Fruit fly (Drosophila melanogaster) whole organism, embryonic: Measurements from ENCODE around the gene wdb.

Source experiments
- Atf6 ChIP-seq: fragments of 200-800 bp; sonication (Bioruptor generic); IDR thresholded peaks from 2 replicates; pipeline ENCODE4 v1.3.6; 2022; ENCODE audit warnings: missing biosample characterization, missing genetic modification characterization
- Blimp-1 ChIP-seq: fragments of 200-800 bp; sonication (Bioruptor generic); optimal IDR thresholded peaks from 3 replicates; lab custom pipeline; 2018; ENCODE audit warnings: missing biosample characterization, missing genetic modification characterization, mild to moderate bottlenecking, moderate library complexity, missing genetic modification reagents
- CG10267 ChIP-seq: fragments of 200-800 bp; sonication (Bioruptor generic); optimal IDR thresholded peaks from 2 replicates; lab custom pipeline; 2018; ENCODE audit warnings: missing biosample characterization, mild to moderate bottlenecking, missing genetic modification characterization, moderate library complexity
- CG11456 ChIP-seq: fragments of 200-800 bp; sonication (Bioruptor generic); IDR thresholded peaks from 3 replicates; pipeline ENCODE4 v1.3.6; 2022; ENCODE audit warnings: missing biosample characterization, missing genetic modification characterization
- CG13296 ChIP-seq: fragments of 200-800 bp; sonication (Bioruptor generic); optimal IDR thresholded peaks from 3 replicates; lab custom pipeline; 2018; ENCODE audit warnings: missing biosample characterization, mild to moderate bottlenecking, missing genetic modification characterization
- CG16815 ChIP-seq: fragments of 200-800 bp; sonication (Bioruptor generic); optimal IDR thresholded peaks from 3 replicates; lab custom pipeline; 2017; ENCODE audit warnings: missing biosample characterization, mild to moderate bottlenecking, missing genetic modification characterization
- CG17829 ChIP-seq: fragments of 200-800 bp; optimal IDR thresholded peaks from 2 replicates; lab custom pipeline; 2019; ENCODE audit warnings: missing biosample characterization, mild to moderate bottlenecking, missing genetic modification characterization, moderate library complexity
- CG2120 ChIP-seq: fragments of 200-800 bp; sonication (Bioruptor generic); optimal IDR thresholded peaks from 3 replicates; lab custom pipeline; 2016; ENCODE audit warnings: missing biosample characterization, missing genetic modification characterization
- CG2199 ChIP-seq: fragments of 200-800 bp; sonication (Bioruptor generic); IDR thresholded peaks from 3 replicates; pipeline ENCODE4 v1.3.6; 2022; ENCODE audit warnings: missing biosample characterization, missing genetic modification characterization
- CG2712 ChIP-seq: fragments of 200-800 bp; optimal IDR thresholded peaks from 3 replicates; lab custom pipeline; 2019; ENCODE audit warnings: missing biosample characterization, mild to moderate bottlenecking, missing genetic modification characterization, moderate library complexity
- CG32767 ChIP-seq: fragments of 200-800 bp; sonication (Bioruptor generic); IDR thresholded peaks from 2 replicates; pipeline ENCODE4 v1.3.6; 2022; ENCODE audit warnings: missing biosample characterization, missing genetic modification characterization
- CG6654 ChIP-seq: fragments of 200-800 bp; sonication (Bioruptor generic); optimal IDR thresholded peaks from 2 replicates; lab custom pipeline; 2017; ENCODE audit warnings: missing biosample characterization, mild to moderate bottlenecking, missing genetic modification characterization
- CG6765 ChIP-seq: fragments of 200-800 bp; sonication (Bioruptor generic); optimal IDR thresholded peaks from 3 replicates; lab custom pipeline; 2017; ENCODE audit warnings: missing biosample characterization, mild to moderate bottlenecking, missing genetic modification characterization
- CG6813 ChIP-seq: fragments of 200-800 bp; sonication (Bioruptor generic); optimal IDR thresholded peaks from 2 replicates; lab custom pipeline; 2017; ENCODE audit warnings: missing biosample characterization, missing genetic modification characterization, mild to moderate bottlenecking, moderate library complexity, missing genetic modification reagents
- CG7556 ChIP-seq: fragments of 200-800 bp; sonication (Bioruptor generic); optimal IDR thresholded peaks from 2 replicates; lab custom pipeline; 2017; ENCODE audit warnings: missing biosample characterization, mild to moderate bottlenecking, missing genetic modification characterization
- CG7839 ChIP-seq: fragments of 200-800 bp; sonication (Bioruptor generic); optimal IDR thresholded peaks from 3 replicates; lab custom pipeline; 2018; ENCODE audit warnings: missing biosample characterization, mild to moderate bottlenecking, missing genetic modification characterization, moderate library complexity
- CG8924 ChIP-seq: fragments of 200-800 bp; optimal IDR thresholded peaks from 3 replicates; lab custom pipeline; 2019; ENCODE audit warnings: missing biosample characterization, mild to moderate bottlenecking, missing genetic modification characterization, moderate library complexity
- CG9437 ChIP-seq: fragments of 200-800 bp; sonication (Bioruptor generic); optimal IDR thresholded peaks from 2 replicates; lab custom pipeline; 2018; ENCODE audit warnings: missing biosample characterization, mild to moderate bottlenecking, missing genetic modification characterization
- CG9727 ChIP-seq: fragments of 200-800 bp; sonication (Bioruptor generic); optimal IDR thresholded peaks from 3 replicates; lab custom pipeline; 2017; ENCODE audit warnings: missing biosample characterization, mild to moderate bottlenecking, missing genetic modification characterization
- Dad ChIP-seq: fragments of 200-800 bp; sonication (Bioruptor generic); optimal IDR thresholded peaks from 3 replicates; lab custom pipeline; 2016; ENCODE audit warnings: missing biosample characterization, missing genetic modification characterization
- Dfd ChIP-seq, 2 experiments: fragments of >200 bp; optimal IDR thresholded peaks; 2 replicates each; lab custom pipeline; 2017; ENCODE audit warnings: missing biosample characterization in 2 of 2, missing genetic modification characterization in 2 of 2
- Drgx ChIP-seq: fragments of 200-800 bp; sonication (Bioruptor generic); IDR thresholded peaks from 2 replicates; pipeline ENCODE4 v1.3.6; 2022; ENCODE audit warnings: missing biosample characterization, missing genetic modification characterization
- Hr51 ChIP-seq, 2 experiments: fragments of 200-800 bp; sonication (Bioruptor generic); optimal IDR thresholded peaks; 2 replicates in 1 of 2; 3 replicates in 1 of 2; lab custom pipeline; 2016 to 2018; ENCODE audit warnings: missing biosample characterization in 2 of 2, missing genetic modification characterization in 2 of 2, mild to moderate bottlenecking in 1 of 2, moderate library complexity in 1 of 2
- Kr ChIP-seq: fragments of 200-800 bp; sonication (Bioruptor generic); optimal IDR thresholded peaks from 2 replicates; lab custom pipeline; 2017; ENCODE audit warnings: missing biosample characterization, mild to moderate bottlenecking, missing genetic modification characterization
- Lhr ChIP-seq: fragments of 200-800 bp; sonication (Bioruptor generic); optimal IDR thresholded peaks from 3 replicates; lab custom pipeline; 2017; ENCODE audit warnings: mild to moderate bottlenecking, missing biosample characterization, missing genetic modification reagents, missing genetic modification characterization
- MBD-R2 ChIP-seq: fragments of 200-800 bp; sonication (Bioruptor generic); IDR thresholded peaks from 2 replicates; pipeline ENCODE4 v1.3.6; 2022; ENCODE audit warnings: missing biosample characterization, missing genetic modification characterization
- NC2β ChIP-seq: fragments of 200-800 bp; sonication (Bioruptor generic); optimal IDR thresholded peaks from 2 replicates; lab custom pipeline; 2016; ENCODE audit warnings: missing biosample characterization, missing genetic modification characterization
- PHDP ChIP-seq: fragments of 200-800 bp; sonication (Bioruptor generic); optimal IDR thresholded peaks from 3 replicates; lab custom pipeline; 2018; ENCODE audit warnings: missing biosample characterization, mild to moderate bottlenecking, missing genetic modification characterization, moderate library complexity
- Trl ChIP-seq, 3 experiments: fragments of >200 bp in 2 of 3; fragments of 200-800 bp in 1 of 3; sonication (Bioruptor generic) in 1 of 3; optimal IDR thresholded peaks; 2 replicates in 1 of 3; 3 replicates in 2 of 3; lab custom pipeline; 2016 to 2017; ENCODE audit warnings: missing biosample characterization in 1 of 3, missing genetic modification characterization in 1 of 3
- chif ChIP-seq, 2 experiments: fragments of 200-800 bp; sonication (Bioruptor generic); optimal IDR thresholded peaks; 3 replicates each; lab custom pipeline; 2016; ENCODE audit warnings: missing biosample characterization in 2 of 2, missing genetic modification characterization in 2 of 2
- disco-r ChIP-seq: fragments of 200-800 bp; sonication (Bioruptor generic); optimal IDR thresholded peaks from 2 replicates; lab custom pipeline; 2016; ENCODE audit warnings: missing biosample characterization, missing genetic modification characterization
- fd3F ChIP-seq: fragments of 200-800 bp; sonication (Bioruptor generic); optimal IDR thresholded peaks from 2 replicates; lab custom pipeline; 2018; ENCODE audit warnings: missing biosample characterization, mild to moderate bottlenecking, missing genetic modification characterization, moderate library complexity
- ftz-f1 ChIP-seq: fragments of 200-800 bp; sonication (Bioruptor generic); optimal IDR thresholded peaks from 2 replicates; lab custom pipeline; 2016; ENCODE audit warnings: missing biosample characterization, missing genetic modification characterization
- hb ChIP-seq: fragments of 200-800 bp; sonication (Bioruptor generic); IDR thresholded peaks from 3 replicates; pipeline ENCODE4 v1.3.6; 2022; ENCODE audit warnings: missing biosample characterization, missing genetic modification characterization; ENCODE audit not compliant: partially characterized antibody
- ind ChIP-seq: fragments of 200-800 bp; sonication (Bioruptor generic); optimal IDR thresholded peaks from 3 replicates; lab custom pipeline; 2016; ENCODE audit warnings: missing biosample characterization, missing genetic modification characterization
- lmd ChIP-seq: fragments of 200-800 bp; sonication (Bioruptor generic); IDR thresholded peaks from 2 replicates; pipeline ENCODE4 v1.3.6; 2022; ENCODE audit warnings: missing biosample characterization, missing genetic modification characterization
- pfk ChIP-seq: fragments of 200-800 bp; sonication (Bioruptor generic); optimal IDR thresholded peaks from 2 replicates; lab custom pipeline; 2018; ENCODE audit warnings: missing biosample characterization, mild to moderate bottlenecking, missing genetic modification characterization, moderate library complexity
- prd ChIP-seq, 3 experiments: fragments of >200 bp in 2 of 3; fragments of 200-800 bp in 1 of 3; sonication (Bioruptor generic) in 1 of 3; optimal IDR thresholded peaks in 2 of 3; IDR thresholded peaks in 1 of 3; 2 replicates in 2 of 3; 3 replicates in 1 of 3; pipeline versions ENCODE4 v1.3.6 to Lab custom; 2017 to 2022; ENCODE audit warnings: missing biosample characterization in 1 of 3, missing genetic modification characterization in 1 of 3
- tap ChIP-seq: fragments of 200-800 bp; optimal IDR thresholded peaks from 3 replicates; lab custom pipeline; 2019; ENCODE audit warnings: missing biosample characterization, mild to moderate bottlenecking, missing genetic modification characterization, moderate library complexity
- zfh2 ChIP-seq: fragments of 200-800 bp; sonication (Bioruptor generic); optimal IDR thresholded peaks from 2 replicates; lab custom pipeline; 2016; ENCODE audit warnings: missing biosample characterization, missing genetic modification characterization

Gene wdb

DNA sequence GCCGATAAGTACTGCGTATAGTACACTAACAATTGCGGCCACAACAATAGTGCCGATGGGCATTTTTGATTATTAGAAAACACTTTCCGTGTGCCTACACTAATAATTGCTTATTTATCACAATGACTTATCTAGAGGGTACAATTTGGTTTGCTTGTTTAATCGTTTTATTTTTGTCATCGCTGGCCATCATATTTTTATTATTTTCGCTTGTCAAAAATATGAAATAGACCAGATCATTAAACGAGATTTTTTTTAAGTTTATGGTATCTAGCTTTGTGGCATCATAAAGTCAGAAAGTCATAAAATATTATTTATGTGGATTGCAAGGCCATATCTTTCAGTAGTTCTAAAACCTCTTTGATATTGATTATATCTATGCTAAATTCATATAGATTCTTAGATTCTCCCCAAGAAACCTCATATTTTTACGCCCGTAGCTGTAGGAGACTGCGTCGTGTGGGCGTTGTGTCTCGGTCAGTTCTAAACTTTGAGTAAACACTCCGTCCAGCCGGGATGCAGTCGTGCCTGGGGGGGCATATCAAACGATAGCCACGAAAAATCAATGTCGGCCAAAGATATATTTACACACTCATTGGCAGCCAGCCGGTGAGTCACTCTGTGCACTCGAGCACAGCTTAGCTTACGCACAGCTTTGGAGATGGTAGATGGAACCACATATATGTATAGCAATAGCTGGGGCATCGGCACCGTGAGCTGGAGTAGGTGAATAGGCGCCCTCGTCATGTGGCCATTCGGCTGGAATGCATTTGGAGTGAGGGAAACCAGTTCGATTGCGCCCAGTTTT lies 22.8 kb upstream of the wdb start (continued):
- TF ChIP-seq tap (tag; lab: Kevin White, UChicago) = no peak
- TF ChIP-seq Trl (optimal IDR thresholded peaks at IDR 0.05; lab: Kevin White, UChicago) = no peak
- no peak for TF ChIP-seq Trl (GFP tag; optimal IDR thresholded peaks at IDR 0.05; lab: Kevin White, UChicago)
- TF ChIP-seq CG10267 (tag; lab: Kevin White, UChicago) = peak; percentile 37
- TF ChIP-seq zfh2 (GFP tag; lab: Kevin White, UChicago) = peak; percentile 15
- TF ChIP-seq CG2199 (GFP tag; lab: Robert Waterston, UW) = peak; percentile 91; the same call in 2 of the 3 replicates
- TF ChIP-seq CG11456 (GFP tag; lab: Robert Waterston, UW) = no peak
- TF ChIP-seq CG2712 (tag; lab: Kevin White, UChicago) = peak; percentile 46
- peak; percentile 38 for TF ChIP-seq CG9437 (GFP tag; lab: Kevin White, UChicago)
- TF ChIP-seq fd3F (GFP tag; lab: Kevin White, UChicago) = no peak
- TF ChIP-seq NC2β (GFP tag; lab: Kevin White, UChicago) = no peak
- peak in 1 of 2 experiments; percentile 25 for TF ChIP-seq chif (GFP tag; optimal IDR thresholded peaks at IDR 0.05; lab: Kevin White, UChicago)
- peak; percentile 38 for TF ChIP-seq PHDP (tag; lab: Kevin White, UChicago)
- TF ChIP-seq CG32767 = no peak
- peak; percentile 24 for TF ChIP-seq ind (GFP tag; lab: Kevin White, UChicago)
- peak; percentile 48 for TF ChIP-seq CG9727 (GFP tag; lab: Kevin White, UChicago)
- TF ChIP-seq CG6654 (GFP tag; lab: Kevin White, UChicago) = peak; percentile 12
- TF ChIP-seq lmd (GFP tag; lab: Robert Waterston, UW) = peak; percentile 28; the same call in 1 of the 2 replicates
- no peak for TF ChIP-seq Atf6 (GFP tag; lab: Robert Waterston, UW)
- no peak for TF ChIP-seq CG17829 (tag; lab: Kevin White, UChicago)
- no peak for TF ChIP-seq Lhr (GFP tag; lab: Kevin White, UChicago)
- TF ChIP-seq Blimp-1 (GFP tag; lab: Kevin White, UChicago) = peak; percentile 21
- TF ChIP-seq CG6765 = peak; percentile 4
- no peak for TF ChIP-seq Kr (GFP tag; lab: Kevin White, UChicago)
- peak; percentile 8 for TF ChIP-seq CG16815 (GFP tag; lab: Kevin White, UChicago)
- peak; percentile 56 for TF ChIP-seq CG7839
- TF ChIP-seq prd (optimal IDR thresholded peaks at IDR 0.05; lab: Kevin White, UChicago) = no peak
- TF ChIP-seq prd (GFP tag; IDR thresholded peaks at IDR 0.05; lab: Robert Waterston, UW) = no peak
- TF ChIP-seq CG6813 (GFP tag; lab: Kevin White, UChicago) = peak; percentile 10
- TF ChIP-seq CG8924 (tag; lab: Kevin White, UChicago) = peak; percentile 18
- TF ChIP-seq CG13296 (GFP tag; lab: Kevin White, UChicago) = no peak
- TF ChIP-seq CG2120 = peak; percentile 57
- no peak for TF ChIP-seq Dfd (GFP tag; optimal IDR thresholded peaks at IDR 0.05; lab: Kevin White, UChicago)
- no peak for TF ChIP-seq disco-r (GFP tag; lab: Kevin White, UChicago)
- TF ChIP-seq Dad (GFP tag; lab: Kevin White, UChicago) = peak; percentile 2
- TF ChIP-seq Hr51 (GFP tag; optimal IDR thresholded peaks at IDR 0.05; lab: Kevin White, UChicago) = peak in 1 of 2 experiments; percentile 19
- peak; percentile 53 for TF ChIP-seq CG7556 (GFP tag; lab: Kevin White, UChicago)
- TF ChIP-seq MBD-R2 (GFP tag; lab: Robert Waterston, UW) = no peak

DNA sequence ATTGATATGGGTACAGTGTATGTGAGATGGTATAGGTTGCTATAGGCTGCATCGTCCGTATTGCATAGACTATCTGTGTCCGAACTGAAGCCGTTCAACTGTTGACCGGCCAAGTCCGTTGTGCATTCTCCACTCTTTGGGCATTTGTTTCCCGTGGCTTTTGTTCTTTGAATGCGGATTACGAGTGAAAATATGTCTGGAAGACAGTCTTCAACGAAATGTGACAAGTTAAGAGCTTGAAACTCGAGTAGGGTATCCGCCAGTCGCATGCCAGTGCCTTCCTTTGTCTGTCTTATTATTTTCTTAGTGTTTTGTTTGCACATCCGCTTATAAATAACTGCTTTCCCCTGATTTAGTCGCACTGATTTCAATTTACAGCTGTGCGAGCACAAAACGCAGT lies 21.6 kb upstream of the wdb start:
- TF ChIP-seq hb (GFP tag; lab: Robert Waterston, UW) (no peak), ftz-f1 (GFP tag; lab: Kevin White, UChicago) (no peak), Drgx (GFP tag; lab: Robert Waterston, UW) (0 out of 2 replicates have a peak, but pooled peaks have one; percentile 42), pfk (GFP tag; lab: Kevin White, UChicago) (no peak)
- TF ChIP-seq, all 482 proteins: peak for 1
